Fruit fly (Drosophila melanogaster): ENCODE results near the gene hth.

Gene hth

dm6 chr3R:10566441-10567179, 72.8 kb downstream of the hth start (continued):
- TF ChIP-seq HLH4C (GFP tag; IDR thresholded peaks at IDR 0.05; ENCODE audit: partially characterized antibody) (no peak), sima (GFP tag; optimal IDR thresholded peaks at IDR 0.05) (no peak), maf-S (GFP tag; optimal IDR thresholded peaks at IDR 0.05) (peak; percentile 4), nerfin-2 (GFP tag; IDR thresholded peaks at IDR 0.05; ENCODE audit: partially characterized antibody) (no peak), Optix (GFP tag; IDR thresholded peaks at IDR 0.05) (no peak), D19B (GFP tag; optimal IDR thresholded peaks at IDR 0.05) (no peak), CG12104 (GFP tag; optimal IDR thresholded peaks at IDR 0.05) (peak; percentile 44), CG18619 (GFP tag; optimal IDR thresholded peaks at IDR 0.05) (peak; percentile 28), Jarid2 (GFP tag; optimal IDR thresholded peaks at IDR 0.05) (peak; percentile 9), Sin3A (optimal IDR thresholded peaks at IDR 0.05) (no peak), tna (GFP tag; IDR thresholded peaks at IDR 0.05; ENCODE audit: partially characterized antibody) (no peak), CG32532 (GFP tag; IDR thresholded peaks at IDR 0.05) (no peak), Sry-δ (GFP tag; optimal IDR thresholded peaks at IDR 0.05) (no peak), HHEX (GFP tag; optimal IDR thresholded peaks at IDR 0.05) (peak; percentile 20), Mrtf (GFP tag; IDR thresholded peaks at IDR 0.05) (no peak), CG11695 (GFP tag; IDR thresholded peaks at IDR 0.05) (no peak), mirr (GFP tag; optimal IDR thresholded peaks at IDR 0.05) (peak; percentile 87), Oaz (GFP tag; IDR thresholded peaks at IDR 0.05) (no peak), pnt (GFP tag; optimal IDR thresholded peaks at IDR 0.05) (no peak), tap (tag; optimal IDR thresholded peaks at IDR 0.05) (no peak), CG31224 (GFP tag; IDR thresholded peaks at IDR 0.05) (no peak), cato (GFP tag; optimal IDR thresholded peaks at IDR 0.05; ENCODE audit: borderline replicate concordance) (no peak), Dad (GFP tag; optimal IDR thresholded peaks at IDR 0.05) (no peak), psq (GFP tag; optimal IDR thresholded peaks at IDR 0.05) (no peak), CG10959 (GFP tag; IDR thresholded peaks at IDR 0.05) (no peak), D19A (tag; optimal IDR thresholded peaks at IDR 0.05) (peak; percentile 13), hbn (GFP tag; IDR thresholded peaks at IDR 0.05; ENCODE audit: partially characterized antibody) (no peak), CG10366 (GFP tag; IDR thresholded peaks at IDR 0.05) (no peak), Six4 (GFP tag; optimal IDR thresholded peaks at IDR 0.05) (no peak), jumu (GFP tag; optimal IDR thresholded peaks at IDR 0.05) (no peak), CG17186 (GFP tag; optimal IDR thresholded peaks at IDR 0.05) (no peak), CG4360 (GFP tag; IDR thresholded peaks at IDR 0.05) (no peak), jing (GFP tag; optimal IDR thresholded peaks at IDR 0.05) (no peak)

dm6 chr3R:10564229-10564628, 75.1 kb downstream of the hth start:
- TF ChIP-seq CG1024 (GFP tag; IDR thresholded peaks at IDR 0.05) = no peak
- peak; percentile 55 for TF ChIP-seq CG6254 (GFP tag; optimal IDR thresholded peaks at IDR 0.05)
- no peak for TF ChIP-seq CG17802 (tag; optimal IDR thresholded peaks at IDR 0.05)
- TF ChIP-seq fd64A (GFP tag; optimal IDR thresholded peaks at IDR 0.05) = no peak
- TF ChIP-seq jing (GFP tag; optimal IDR thresholded peaks at IDR 0.05) = peak; percentile 35
- TF ChIP-seq lola (GFP tag; optimal IDR thresholded peaks at IDR 0.05) = no peak
- TF ChIP-seq Nf-YA (GFP tag; IDR thresholded peaks at IDR 0.05) = no peak
- TF ChIP-seq aop (GFP tag; IDR thresholded peaks at IDR 0.05) = no peak
- TF ChIP-seq Aef1 (GFP tag; IDR thresholded peaks at IDR 0.05) = peak; percentile 51; the same call in 2 of the 3 replicates
- TF ChIP-seq abd-A (tag; optimal IDR thresholded peaks at IDR 0.05) = peak; percentile 53
- peak; percentile 74 for TF ChIP-seq zfh1 (GFP tag; IDR thresholded peaks at IDR 0.05)
- no peak; the same call in 2 of the 3 replicates for TF ChIP-seq croc (GFP tag; conservative IDR thresholded peaks at IDR 0.05)
- TF ChIP-seq lilli (GFP tag; optimal IDR thresholded peaks at IDR 0.05) = peak; percentile 59
- TF ChIP-seq Eip74EF (GFP tag; optimal IDR thresholded peaks at IDR 0.05) = no peak
- peak; percentile 72 for TF ChIP-seq sisA (GFP tag; IDR thresholded peaks at IDR 0.05)
- peak; percentile 30 for TF ChIP-seq en (GFP tag; optimal IDR thresholded peaks at IDR 0.05)
- peak; percentile 69 for TF ChIP-seq CG8944 (GFP tag; optimal IDR thresholded peaks at IDR 0.05)
- TF ChIP-seq unc-4 (GFP tag; IDR thresholded peaks at IDR 0.05; ENCODE audit: partially characterized antibody) = no peak
- TF ChIP-seq sc (optimal IDR thresholded peaks at IDR 0.05) = no peak
- peak; percentile 28 for TF ChIP-seq sc (GFP tag; optimal IDR thresholded peaks at IDR 0.05)

Data from whole organism, embryonic.